Worm (Caenorhabditis elegans): ENCODE results near the gene F25E5.16.

DNA sequence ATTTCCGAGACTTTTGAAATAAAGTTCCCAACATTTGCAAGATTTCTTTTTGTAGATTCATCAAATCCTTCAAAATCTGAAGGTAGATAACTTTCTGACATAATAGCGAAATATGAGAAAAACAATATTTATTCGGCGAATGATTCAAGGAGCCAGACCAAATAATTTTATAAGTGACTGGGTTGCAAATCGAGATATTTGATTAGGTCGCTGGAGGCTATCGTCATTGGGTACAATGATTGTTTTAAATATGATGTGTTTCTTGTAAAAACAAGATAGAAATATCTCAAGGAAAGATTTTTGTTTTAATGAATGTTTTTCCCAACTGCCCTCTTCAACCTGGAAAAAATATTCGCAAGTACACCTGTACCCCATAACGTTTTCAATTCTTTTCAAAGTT lies 9.2 kb upstream of the F25E5.16 start, which contains the start of gene srw-69:
- TF ChIP-seq egl-27 (tag; optimal IDR thresholded peaks at IDR 0.05) = no peak
- no peak for TF ChIP-seq efl-1 (optimal IDR thresholded peaks at IDR 0.05)
- no peak for TF ChIP-seq efl-1 (GFP tag; optimal IDR thresholded peaks at IDR 0.05 in 1 of 2)
- no peak for TF ChIP-seq lin-13 (GFP tag; optimal IDR thresholded peaks at IDR 0.05)
- no peak for TF ChIP-seq skn-1 (tag; optimal IDR thresholded peaks at IDR 0.05)
- TF ChIP-seq ceh-88 (GFP tag; IDR thresholded peaks at IDR 0.05) = no peak
- no peak for TF ChIP-seq mep-1 (tag; optimal IDR thresholded peaks at IDR 0.05)
- no peak for TF ChIP-seq fkh-10 (GFP tag; optimal IDR thresholded peaks at IDR 0.05)
- no peak for TF ChIP-seq ceh-82 (tag; optimal IDR thresholded peaks at IDR 0.05)
- TF ChIP-seq lsy-2 (tag; optimal IDR thresholded peaks at IDR 0.05) = no peak
- TF ChIP-seq fkh-8 (tag; optimal IDR thresholded peaks at IDR 0.05) = no peak
- TF ChIP-seq nhr-28 (tag; optimal IDR thresholded peaks at IDR 0.05) = no peak
- no peak for TF ChIP-seq pag-3 (tag; optimal IDR thresholded peaks at IDR 0.05; ENCODE audit: borderline replicate concordance, insufficient read depth)
- no peak for TF ChIP-seq elt-2 (tag; optimal IDR thresholded peaks at IDR 0.05)
- no peak for TF ChIP-seq hlh-4 (tag; optimal IDR thresholded peaks at IDR 0.05)
